Fruit fly (Drosophila melanogaster): ENCODE data around the gene CG15506.

DNA sequence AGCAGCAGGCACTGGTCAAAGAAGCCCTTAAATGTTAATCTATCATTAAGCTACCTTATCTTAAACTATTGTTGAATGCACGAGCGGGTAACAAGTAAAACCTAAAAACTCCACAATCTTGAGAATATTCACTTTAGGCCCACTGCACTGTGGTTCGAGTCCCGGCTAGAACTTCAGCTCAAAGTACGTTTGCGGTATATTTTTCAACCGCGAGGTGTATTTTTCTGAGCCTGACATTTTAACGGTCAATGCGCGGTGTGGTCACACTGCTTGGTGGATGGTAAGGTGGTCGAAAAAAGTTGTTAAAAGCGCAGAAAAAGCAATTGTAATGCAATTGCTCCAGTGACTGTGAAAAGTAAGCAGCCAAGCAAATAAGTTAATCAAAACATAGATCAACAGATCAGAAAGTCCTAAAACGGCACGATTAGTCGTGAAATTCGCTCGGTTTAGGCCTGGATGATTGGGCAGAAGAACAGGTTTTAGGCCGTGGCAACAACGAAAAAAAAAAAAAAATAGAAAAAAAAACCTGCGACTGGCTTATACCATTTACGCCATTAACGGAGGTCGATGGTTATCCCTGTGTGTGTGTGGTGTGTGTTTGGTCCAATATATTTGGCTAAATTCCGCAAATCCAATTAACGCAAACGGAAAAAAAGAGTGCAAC is 7.2 kb downstream of the CG15506 start, which contains the start of gene Kul:
- no peak for TF ChIP-seq psq (optimal IDR thresholded peaks at IDR 0.05)
- no peak for TF ChIP-seq h (optimal IDR thresholded peaks at IDR 0.05)
- TF ChIP-seq Myc (optimal IDR thresholded peaks at IDR 0.05): no peak
- no peak for TF ChIP-seq ttk (optimal IDR thresholded peaks at IDR 0.05)

Data from Kc167 (cell line).